Worm (Caenorhabditis elegans) whole organism, L3 larva: ENCODE results near the gene F13H10.3.
"Not testable (repeated sequence)": the region's sequence is repeated elsewhere in the genome, so short reads cannot be mapped to it uniquely, and the experiment has no call there.

ENCODE experiments used
- skn-1 ChIP-seq: fragments of 150-350 bp; optimal IDR thresholded peaks from 2 replicates; lab custom pipeline; 2014; ENCODE audit warnings: missing biosample characterization, missing genetic modification characterization
- unc-62 ChIP-seq: fragments of 150-350 bp; sonication (generic microtip); optimal IDR thresholded peaks from 4 replicates; lab custom pipeline; 2014; ENCODE audit warnings: missing biosample characterization, missing genetic modification reagents, missing genetic modification characterization

DNA sequence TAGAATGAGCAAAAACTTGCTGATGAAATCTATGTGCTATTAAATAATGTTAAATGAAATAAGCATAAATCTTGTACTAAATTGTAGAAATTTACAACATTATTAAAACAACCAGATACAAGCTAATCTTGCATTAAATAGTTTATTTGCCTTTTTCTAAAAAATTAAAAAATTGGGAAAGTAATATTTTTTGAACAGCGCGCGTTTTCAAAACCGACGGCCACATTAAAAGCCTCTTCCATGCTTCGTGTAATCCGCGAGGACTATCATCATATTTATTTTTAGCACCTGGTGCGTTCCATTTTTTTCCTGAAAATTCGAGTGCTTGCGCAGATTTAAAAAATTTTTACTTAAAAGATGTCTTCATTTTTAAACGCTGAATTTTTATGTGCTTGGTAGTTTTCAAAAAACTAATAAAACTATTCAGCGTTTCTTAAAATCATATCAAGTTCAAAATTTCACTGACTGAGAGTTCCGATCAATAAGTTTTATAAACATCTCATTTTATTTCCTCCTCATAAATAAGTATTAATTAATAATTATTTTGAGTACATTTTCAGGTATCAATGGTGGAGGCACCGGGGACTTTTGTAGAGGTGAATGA lies 28.3 kb downstream of the F13H10.3 start, which contains the start of gene Y43E12A.3:
- not testable (repeated sequence) for TF ChIP-seq unc-62; skn-1 (tag; lab: Kevin White, UChicago)
